Worm (Caenorhabditis elegans) whole organism, dauer: ENCODE results near the gene manf-1.
"Not testable (repeated sequence)": the region's sequence is repeated elsewhere in the genome, so short reads cannot be mapped to it uniquely, and the experiment has no call there.

Experiments used
- unc-62 ChIP-seq: sonication (generic microtip); optimal IDR thresholded peaks from 2 replicates; lab custom pipeline; 2017; ENCODE audit warnings: missing biosample characterization, missing genetic modification reagents, missing genetic modification characterization

Gene manf-1

ce11 chrIV:2928409-2928808 lies at the start of gene manf-1:
TSS of gene manf-1 (minus strand) at chrIV:2928421.
- no peak for TF ChIP-seq unc-62 (GFP tag; lab: Kevin White, UChicago)

ce11 chrIV:2971060-2971459 lies 42.8 kb upstream of the manf-1 start:
- TF ChIP-seq unc-62 (GFP tag; lab: Kevin White, UChicago), result no peak

- TF ChIP-seq unc-62 (GFP tag; lab: Kevin White, UChicago), result no peak
Observed at ce11 chrIV:2969399-2969990, 41.3 kb upstream of the manf-1 start, which contains the start of gene Y54G2A.57. TSS of gene Y54G2A.57 (plus strand) at chrIV:2969940.

- TF ChIP-seq unc-62 (GFP tag; lab: Kevin White, UChicago), result no peak
Observed at ce11 chrIV:2966884-2967283, 38.7 kb upstream of the manf-1 start.

- no peak for TF ChIP-seq unc-62 (GFP tag; lab: Kevin White, UChicago)
Observed at ce11 chrIV:2960242-2960641, 32.0 kb upstream of the manf-1 start.

- TF ChIP-seq unc-62 (GFP tag; lab: Kevin White, UChicago), result no peak
Observed at ce11 chrIV:2959798-2960197, 31.6 kb upstream of the manf-1 start, which contains the start of gene ser-6. TSS of gene ser-6 (plus strand) at chrIV:2960098.

- TF ChIP-seq unc-62 (GFP tag; lab: Kevin White, UChicago), result no peak
Observed at ce11 chrIV:2935194-2935593, 7.0 kb upstream of the manf-1 start.

ce11 chrIV:2931228-2931627 lies 3.0 kb upstream of the manf-1 start, which contains the start of gene samt-1:
TSS of gene samt-1 (plus strand) at chrIV:2931403.
- TF ChIP-seq unc-62 (GFP tag; lab: Kevin White, UChicago), result no peak

- no peak for TF ChIP-seq unc-62 (GFP tag; lab: Kevin White, UChicago)
Observed at ce11 chrIV:2925591-2925990, 2.6 kb downstream of the manf-1 start, which contains the start of gene ubc-13. TSS of gene ubc-13 (minus strand) at chrIV:2925691.

ce11 chrIV:2922196-2922595 lies 6.0 kb downstream of the manf-1 start, which contains the start of gene fbxc-45:
TSS of gene fbxc-45 (minus strand) at chrIV:2922243.
- no peak for TF ChIP-seq unc-62 (GFP tag; lab: Kevin White, UChicago)

- TF ChIP-seq unc-62 (GFP tag; lab: Kevin White, UChicago), result not testable (repeated sequence)
Observed at ce11 chrIV:2917729-2918128, 10.5 kb downstream of the manf-1 start, which contains the start of gene Y54G2A.50. TSS of gene Y54G2A.50 (plus strand) at chrIV:2918029.

- TF ChIP-seq unc-62 (GFP tag; lab: Kevin White, UChicago), result no peak
Observed at ce11 chrIV:2916043-2916442, 12.2 kb downstream of the manf-1 start.

ce11 chrIV:2914545-2914944 lies 13.7 kb downstream of the manf-1 start:
- no peak for TF ChIP-seq unc-62 (GFP tag; lab: Kevin White, UChicago)

ce11 chrIV:2897644-2898160 lies 30.5 kb downstream of the manf-1 start, which contains the start of gene Y54G2A.36:
TSS of gene Y54G2A.36 (plus strand) at chrIV:2897694.
- no peak for TF ChIP-seq unc-62 (GFP tag; lab: Kevin White, UChicago)

ce11 chrIV:2894630-2895029 lies 33.6 kb downstream of the manf-1 start, which contains the start of gene Y54G2A.19:
TSS of gene Y54G2A.19 (minus strand) at chrIV:2894730.
- TF ChIP-seq unc-62 (GFP tag; lab: Kevin White, UChicago), result not testable (repeated sequence)

- TF ChIP-seq unc-62 (GFP tag; lab: Kevin White, UChicago), result no peak
Observed at ce11 chrIV:2893486-2893842, 34.8 kb downstream of the manf-1 start.
